Worm (Caenorhabditis elegans) whole organism, L4 larva: ENCODE results near the gene nspb-11.

Experiments
- T26A8.4 ChIP-seq: fragments of 200-800 bp; sonication (Bioruptor generic); IDR thresholded peaks from 2 replicates; pipeline ENCODE4 v1.3.6; 2022; ENCODE audit warnings: missing genetic modification characterization, missing compliant biosample characterization
- Y5F2A.4 ChIP-seq: fragments of 200-800 bp; sonication (Bioruptor generic); optimal IDR thresholded peaks from 2 replicates; lab custom pipeline; 2018; ENCODE audit warnings: mild to moderate bottlenecking, missing genetic modification characterization, missing compliant biosample characterization
- ZK337.2 ChIP-seq: fragments of 200-800 bp; sonication (Bioruptor generic); IDR thresholded peaks from 2 replicates; pipeline ENCODE4 v1.3.6; 2022; ENCODE audit warnings: missing genetic modification reagents, missing genetic modification characterization, missing compliant biosample characterization
- aha-1 ChIP-seq: fragments of 150-350 bp; peaks from one replicate; lab custom pipeline; 2014; ENCODE audit warnings: missing biosample characterization, missing genetic modification characterization
- aly-2 ChIP-seq: sonication (generic microtip); optimal IDR thresholded peaks from 2 replicates; lab custom pipeline; 2018; ENCODE audit warnings: missing biosample characterization, missing genetic modification characterization
- ceh-20 ChIP-seq: fragments of 200-800 bp; sonication (Bioruptor generic); IDR thresholded peaks from 2 replicates; pipeline ENCODE4 v1.3.6; 2022; ENCODE audit warnings: missing genetic modification reagents, missing genetic modification characterization, missing compliant biosample characterization
- ceh-62 ChIP-seq: sonication (generic microtip); optimal IDR thresholded peaks from 2 replicates; lab custom pipeline; 2017; ENCODE audit warnings: missing biosample characterization, missing genetic modification characterization
- ces-1 ChIP-seq: fragments of 150-350 bp; sonication (generic microtip); optimal IDR thresholded peaks from 4 replicates; lab custom pipeline; 2014; ENCODE audit warnings: missing biosample characterization, missing genetic modification reagents, missing genetic modification characterization
- ctbp-1 ChIP-seq: fragments of 200-800 bp; sonication (Bioruptor generic); IDR thresholded peaks from 2 replicates; pipeline ENCODE4 v1.3.6; 2022; ENCODE audit warnings: missing genetic modification reagents, missing genetic modification characterization, missing compliant biosample characterization
- daf-16 ChIP-seq, 3 experiments: sonication (generic microtip); optimal IDR thresholded peaks; 2 replicates each; lab custom pipeline; 2016 to 2017; ENCODE audit warnings: missing genetic modification characterization in 3 of 3, missing genetic modification reagents in 3 of 3, mild to moderate bottlenecking in 2 of 3, missing compliant biosample characterization in 2 of 3, missing biosample characterization in 1 of 3, moderate library complexity in 1 of 3
- daf-19 ChIP-seq: fragments of 200-800 bp; sonication (Bioruptor generic); conservative IDR thresholded peaks from 2 replicates; pipeline ENCODE4 v1.3.6; 2022; ENCODE audit warnings: missing genetic modification characterization, missing compliant biosample characterization
- dmd-6 ChIP-seq: fragments of 200-800 bp; sonication (Bioruptor generic); IDR thresholded peaks from 2 replicates; pipeline ENCODE4 v1.3.6; 2022; ENCODE audit warnings: missing genetic modification reagents, missing genetic modification characterization, missing compliant biosample characterization
- dmd-8 ChIP-seq: fragments of 200-800 bp; sonication (Bioruptor generic); IDR thresholded peaks from 2 replicates; pipeline ENCODE4 v1.3.6; 2022; ENCODE audit warnings: missing genetic modification characterization, missing compliant biosample characterization
- dve-1 ChIP-seq: sonication (generic microtip); optimal IDR thresholded peaks from 2 replicates; lab custom pipeline; 2017; ENCODE audit warnings: antibody characterized with exemption, mild to moderate bottlenecking, missing genetic modification characterization, missing compliant biosample characterization; ENCODE audit not compliant: insufficient read depth
- egl-27 ChIP-seq: sonication (generic microtip); optimal IDR thresholded peaks from 3 replicates; lab custom pipeline; 2017; ENCODE audit warnings: missing biosample characterization, missing genetic modification reagents, missing genetic modification characterization
- fos-1 ChIP-seq: fragments of 150-350 bp; optimal IDR thresholded peaks from 2 replicates; lab custom pipeline; 2014; ENCODE audit warnings: missing biosample characterization, missing genetic modification characterization
- gei-8 ChIP-seq: fragments of 200-800 bp; sonication (Bioruptor generic); optimal IDR thresholded peaks from 2 replicates; lab custom pipeline; 2018; ENCODE audit warnings: mild to moderate bottlenecking, missing genetic modification characterization, missing compliant biosample characterization
- hif-1 ChIP-seq, 2 experiments: sonication (generic microtip); optimal IDR thresholded peaks; 2 replicates each; lab custom pipeline; 2016 to 2017; ENCODE audit warnings: missing compliant biosample characterization in 2 of 2, missing genetic modification characterization in 2 of 2, missing genetic modification reagents in 2 of 2, missing genotype in 2 of 2, mild to moderate bottlenecking in 1 of 2
- hlh-11 ChIP-seq: fragments of 200-800 bp; sonication (Bioruptor generic); optimal IDR thresholded peaks from 2 replicates; lab custom pipeline; 2018; ENCODE audit warnings: mild to moderate bottlenecking, missing genetic modification characterization, missing compliant biosample characterization
- lim-7 ChIP-seq: fragments of 200-800 bp; sonication (Bioruptor generic); IDR thresholded peaks from 2 replicates; pipeline ENCODE4 v1.3.6; 2022; ENCODE audit warnings: missing genetic modification characterization, missing compliant biosample characterization
- lin-29 ChIP-seq: fragments of 200-800 bp; sonication (Bioruptor generic); IDR thresholded peaks from 2 replicates; pipeline ENCODE4 v1.3.6; 2022; ENCODE audit warnings: missing genetic modification reagents, missing genetic modification characterization, missing compliant biosample characterization
- lin-38 ChIP-seq: fragments of 200-800 bp; sonication (Bioruptor generic); IDR thresholded peaks from 2 replicates; pipeline ENCODE4 v1.3.6; 2022; ENCODE audit warnings: missing genetic modification reagents, missing genetic modification characterization, missing compliant biosample characterization
- lir-3 ChIP-seq: sonication (generic microtip); optimal IDR thresholded peaks from 2 replicates; lab custom pipeline; 2016; ENCODE audit warnings: mild to moderate bottlenecking, missing genetic modification characterization, missing compliant biosample characterization
- mdl-1 ChIP-seq, 2 experiments: fragments of 150-350 bp in 1 of 2; sonication (generic microtip) in 1 of 2; optimal IDR thresholded peaks; 2 replicates each; lab custom pipeline; 2014 to 2017; ENCODE audit warnings: missing biosample characterization in 2 of 2, missing genetic modification characterization in 2 of 2
- mep-1 ChIP-seq: fragments of 150-350 bp; sonication (generic microtip); optimal IDR thresholded peaks from 3 replicates; lab custom pipeline; 2014; ENCODE audit warnings: missing biosample characterization, missing genetic modification characterization
- mes-2 ChIP-seq: sonication (generic microtip); optimal IDR thresholded peaks from 2 replicates; lab custom pipeline; 2016; ENCODE audit warnings: missing genotype, mild to moderate bottlenecking, missing genetic modification characterization, missing compliant biosample characterization; ENCODE audit not compliant: poor library complexity, severe bottlenecking
- mxl-2 ChIP-seq: fragments of 200-800 bp; sonication (Bioruptor generic); conservative IDR thresholded peaks from 2 replicates; pipeline ENCODE4 v1.3.6; 2022; ENCODE audit warnings: missing genetic modification reagents, missing genetic modification characterization, missing compliant biosample characterization
- nhr-10 ChIP-seq: fragments of 150-350 bp; optimal IDR thresholded peaks from 2 replicates; lab custom pipeline; 2014; ENCODE audit warnings: missing biosample characterization, missing genetic modification characterization
- nhr-102 ChIP-seq: sonication (generic microtip); optimal IDR thresholded peaks from 2 replicates; lab custom pipeline; 2016; ENCODE audit warnings: mild to moderate bottlenecking, missing genetic modification characterization, moderate library complexity, missing compliant biosample characterization
- nhr-111 ChIP-seq: fragments of 200-800 bp; sonication (Bioruptor generic); optimal IDR thresholded peaks from 2 replicates; lab custom pipeline; 2018; ENCODE audit warnings: mild to moderate bottlenecking, missing genetic modification characterization, missing compliant biosample characterization
- nhr-28 ChIP-seq: fragments of 150-350 bp; optimal IDR thresholded peaks from 2 replicates; lab custom pipeline; 2014; ENCODE audit warnings: missing biosample characterization, missing genetic modification characterization
- nhr-6 ChIP-seq: fragments of 150-350 bp; optimal IDR thresholded peaks from 2 replicates; lab custom pipeline; 2014; ENCODE audit warnings: missing biosample characterization, missing genetic modification characterization
- nhr-77 ChIP-seq: fragments of 150-350 bp; optimal IDR thresholded peaks from 2 replicates; lab custom pipeline; 2014; ENCODE audit warnings: missing biosample characterization, missing genetic modification characterization
- php-3 ChIP-seq: fragments of 200-800 bp; sonication (Bioruptor generic); IDR thresholded peaks from 2 replicates; pipeline ENCODE4 v1.3.6; 2022; ENCODE audit warnings: missing genetic modification reagents, missing genetic modification characterization, missing compliant biosample characterization
- pqm-1 ChIP-seq: sonication (generic microtip); optimal IDR thresholded peaks from 2 replicates; lab custom pipeline; 2017; ENCODE audit warnings: missing biosample characterization, missing genetic modification characterization
- set-16 ChIP-seq: fragments of 200-800 bp; sonication (Bioruptor generic); IDR thresholded peaks from 2 replicates; pipeline ENCODE4 v1.3.6; 2022; ENCODE audit warnings: missing genetic modification reagents, missing genetic modification characterization, missing compliant biosample characterization
- skn-1 ChIP-seq: fragments of 150-350 bp; optimal IDR thresholded peaks from 2 replicates; lab custom pipeline; 2014; ENCODE audit warnings: missing biosample characterization, missing genetic modification characterization
- snpc-1.2 ChIP-seq: fragments of 200-800 bp; sonication (Bioruptor generic); IDR thresholded peaks from 2 replicates; pipeline ENCODE4 v1.3.6; 2022; ENCODE audit warnings: missing genetic modification reagents, missing genetic modification characterization, missing compliant biosample characterization
- spr-1 ChIP-seq: sonication (generic microtip); optimal IDR thresholded peaks from 2 replicates; lab custom pipeline; 2016; ENCODE audit warnings: mild to moderate bottlenecking, missing genetic modification characterization, missing compliant biosample characterization
- unc-39 ChIP-seq: sonication (generic microtip); optimal IDR thresholded peaks from 2 replicates; lab custom pipeline; 2017; ENCODE audit warnings: missing biosample characterization, missing genetic modification characterization
- zip-11 ChIP-seq: fragments of 200-800 bp; sonication (Bioruptor generic); IDR thresholded peaks from 2 replicates; pipeline ENCODE4 v1.3.6; 2022; ENCODE audit warnings: missing genetic modification characterization, missing compliant biosample characterization
- ztf-11 ChIP-seq: fragments of 150-350 bp; optimal IDR thresholded peaks from 2 replicates; lab custom pipeline; 2014; ENCODE audit warnings: missing biosample characterization, missing genetic modification characterization

Gene nspb-11

ce11 chrII:12892407-12892806 lies 14.8 kb upstream of the nspb-11 start:
- TF ChIP-seq hlh-11 (tag; lab: Kevin White, UChicago): peak; percentile 27
- TF ChIP-seq dve-1 (tag; lab: Kevin White, UChicago): no peak
- peak; percentile 74 for TF ChIP-seq pqm-1 (tag; lab: Kevin White, UChicago)
- no peak for TF ChIP-seq ctbp-1
- no peak for TF ChIP-seq mdl-1 (tag; optimal IDR thresholded peaks at IDR 0.05; lab: Kevin White, UChicago)
- TF ChIP-seq T26A8.4 (GFP tag; lab: Robert Waterston, UW): no peak
- TF ChIP-seq aly-2 (tag; lab: Kevin White, UChicago): no peak
- TF ChIP-seq lir-3 (tag; lab: Kevin White, UChicago): no peak
- TF ChIP-seq nhr-111 (GFP tag; lab: Kevin White, UChicago): no peak
- no peak for TF ChIP-seq nhr-77 (tag; lab: Kevin White, UChicago)
- TF ChIP-seq ces-1 (GFP tag; lab: Kevin White, UChicago): no peak
- peak; percentile 56 for TF ChIP-seq nhr-102 (tag; lab: Kevin White, UChicago)
- no peak for TF ChIP-seq spr-1 (tag; lab: Kevin White, UChicago)
- TF ChIP-seq daf-16 (GFP tag; optimal IDR thresholded peaks at IDR 0.05; lab: Kevin White, UChicago): no peak
- peak; percentile 88 for TF ChIP-seq daf-16 (tag; optimal IDR thresholded peaks at IDR 0.05; lab: Kevin White, UChicago)
- no peak for TF ChIP-seq mes-2 (tag; lab: Kevin White, UChicago)
- no peak for TF ChIP-seq ceh-20 (GFP tag; lab: Robert Waterston, UW)
- peak; percentile 74 for TF ChIP-seq nhr-28
- TF ChIP-seq php-3 (GFP tag; lab: Robert Waterston, UW): peak; percentile 88
- TF ChIP-seq mxl-2 (GFP tag; lab: Robert Waterston, UW): no peak
- no peak for TF ChIP-seq nhr-6
- peak; percentile 26; the same call in 1 of the 2 replicates for TF ChIP-seq dmd-6 (GFP tag; lab: Robert Waterston, UW)
- TF ChIP-seq unc-39 (tag; lab: Kevin White, UChicago): no peak
- TF ChIP-seq Y5F2A.4: no peak
- no peak for TF ChIP-seq zip-11 (GFP tag; lab: Robert Waterston, UW)
- TF ChIP-seq nhr-10 (tag; lab: Kevin White, UChicago): no peak
- no peak for TF ChIP-seq daf-19 (GFP tag; lab: Robert Waterston, UW)
- TF ChIP-seq ZK337.2: no peak
- TF ChIP-seq fos-1: no peak

- TF ChIP-seq mep-1 (tag; lab: Kevin White, UChicago) (no peak), daf-16 (GFP tag; optimal IDR thresholded peaks at IDR 0.05; lab: Kevin White, UChicago) (no peak), daf-16 (tag; optimal IDR thresholded peaks at IDR 0.05; lab: Kevin White, UChicago) (peak; percentile 69), php-3 (GFP tag; lab: Robert Waterston, UW) (peak; percentile 56), hlh-11 (tag; lab: Kevin White, UChicago) (peak; percentile 41), dve-1 (tag; lab: Kevin White, UChicago) (peak; percentile 64), pqm-1 (tag; lab: Kevin White, UChicago) (peak; percentile 95), dmd-6 (GFP tag; lab: Robert Waterston, UW) (peak; percentile 61), gei-8 (GFP tag; lab: Kevin White, UChicago) (no peak), nhr-28 (peak; percentile 73)
Measured at ce11 chrII:12895078-12895670, 12.0 kb upstream of the nspb-11 start, which contains the start of the genes clec-62 and clec-63. Gene clec-62 (minus strand): TSS chrII:12895128. Gene clec-63 (plus strand): TSS chrII:12895638.

ce11 chrII:12896666-12897065 lies 10.5 kb upstream of the nspb-11 start:
- peak; percentile 56 for TF ChIP-seq set-16 (GFP tag; lab: Robert Waterston, UW)
- TF ChIP-seq nhr-102 (tag; lab: Kevin White, UChicago): no peak

- no peak for TF ChIP-seq zip-11 (GFP tag; lab: Robert Waterston, UW)
- TF ChIP-seq skn-1 (tag; lab: Kevin White, UChicago): no peak
- no peak for TF ChIP-seq dmd-8 (GFP tag; lab: Robert Waterston, UW)
- TF ChIP-seq mxl-2 (GFP tag; lab: Robert Waterston, UW): no peak
- TF ChIP-seq nhr-111 (GFP tag; lab: Kevin White, UChicago): no peak
- TF ChIP-seq aly-2 (tag; lab: Kevin White, UChicago): no peak
- no peak for TF ChIP-seq lim-7 (GFP tag; lab: Robert Waterston, UW)
- peak; percentile 2 for TF ChIP-seq mes-2 (tag; lab: Kevin White, UChicago)
- TF ChIP-seq egl-27: no peak
- TF ChIP-seq hif-1 (tag; optimal IDR thresholded peaks at IDR 0.05; lab: Kevin White, UChicago): no peak
- no peak for TF ChIP-seq ztf-11 (tag; lab: Kevin White, UChicago)
- peak; percentile 93 for TF ChIP-seq aha-1 (tag; lab: Kevin White, UChicago)
- TF ChIP-seq spr-1 (tag; lab: Kevin White, UChicago): no peak
- no peak for TF ChIP-seq pqm-1 (tag; lab: Kevin White, UChicago)
- peak; percentile 42 for TF ChIP-seq nhr-77 (tag; lab: Kevin White, UChicago)
- TF ChIP-seq ceh-62: no peak
- TF ChIP-seq daf-19 (GFP tag; lab: Robert Waterston, UW): no peak
- no peak for TF ChIP-seq snpc-1.2 (GFP tag; lab: Robert Waterston, UW)
- no peak for TF ChIP-seq php-3 (GFP tag; lab: Robert Waterston, UW)
- no peak for TF ChIP-seq nhr-102 (tag; lab: Kevin White, UChicago)
- no peak for TF ChIP-seq lin-38 (GFP tag; lab: Robert Waterston, UW)
- TF ChIP-seq lin-29 (GFP tag; lab: Robert Waterston, UW): no peak
- no peak for TF ChIP-seq mdl-1 (tag; optimal IDR thresholded peaks at IDR 0.05; lab: Kevin White, UChicago)
Measured at ce11 chrII:12897361-12897760, 9.8 kb upstream of the nspb-11 start.
